Worm (Caenorhabditis elegans) whole organism, L4 larva: ENCODE measurements around the gene lmtr-3.

Experiments
- D1046.2 ChIP-seq: fragments of 200-800 bp; sonication (Bioruptor generic); IDR thresholded peaks from 2 replicates; pipeline ENCODE4 v1.3.6; 2022; ENCODE audit warnings: missing genetic modification characterization, missing compliant biosample characterization
- F10B5.3 ChIP-seq: sonication (generic microtip); optimal IDR thresholded peaks from 2 replicates; lab custom pipeline; 2016; ENCODE audit warnings: mild to moderate bottlenecking, missing genetic modification characterization, missing compliant biosample characterization
- T20F7.1 ChIP-seq: fragments of 200-800 bp; sonication (Bioruptor generic); optimal IDR thresholded peaks from 2 replicates; lab custom pipeline; 2018; ENCODE audit warnings: mild to moderate bottlenecking, missing genetic modification characterization, missing compliant biosample characterization
- ceh-44 ChIP-seq: fragments of 200-800 bp; sonication (Bioruptor generic); IDR thresholded peaks from 2 replicates; pipeline ENCODE4 v1.3.6; 2022; ENCODE audit warnings: missing genetic modification reagents, missing genetic modification characterization, missing compliant biosample characterization
- ces-1 ChIP-seq: fragments of 150-350 bp; sonication (generic microtip); optimal IDR thresholded peaks from 4 replicates; lab custom pipeline; 2014; ENCODE audit warnings: missing biosample characterization, missing genetic modification reagents, missing genetic modification characterization
- dmd-6 ChIP-seq: fragments of 200-800 bp; sonication (Bioruptor generic); IDR thresholded peaks from 2 replicates; pipeline ENCODE4 v1.3.6; 2022; ENCODE audit warnings: missing genetic modification reagents, missing genetic modification characterization, missing compliant biosample characterization
- gei-8 ChIP-seq: fragments of 200-800 bp; sonication (Bioruptor generic); optimal IDR thresholded peaks from 2 replicates; lab custom pipeline; 2018; ENCODE audit warnings: mild to moderate bottlenecking, missing genetic modification characterization, missing compliant biosample characterization
- nhr-237 ChIP-seq: sonication (generic microtip); optimal IDR thresholded peaks from 2 replicates; lab custom pipeline; 2017; ENCODE audit warnings: missing biosample characterization, missing genetic modification characterization
- nhr-42 ChIP-seq: fragments of 200-800 bp; sonication (Bioruptor generic); IDR thresholded peaks from 2 replicates; pipeline ENCODE4 v1.3.6; 2022; ENCODE audit warnings: missing genetic modification characterization, missing compliant biosample characterization
- nhr-76 ChIP-seq: fragments of 150-350 bp; optimal IDR thresholded peaks from 2 replicates; lab custom pipeline; 2014; ENCODE audit warnings: missing biosample characterization, missing genetic modification characterization
- zfp-3 ChIP-seq: fragments of 200-800 bp; sonication (Bioruptor generic); conservative IDR thresholded peaks from 2 replicates; pipeline ENCODE4 v1.3.6; 2022; ENCODE audit warnings: missing genetic modification reagents, missing genetic modification characterization, missing compliant biosample characterization

- no peak for TF ChIP-seq nhr-237 (tag; lab: Kevin White, UChicago)
- no peak for TF ChIP-seq D1046.2 (GFP tag; lab: Robert Waterston, UW)
- TF ChIP-seq nhr-42 (GFP tag; lab: Robert Waterston, UW), result no peak
- no peak for TF ChIP-seq ceh-44 (GFP tag; lab: Robert Waterston, UW)
- peak; percentile 43; the same call in 1 of the 2 replicates for TF ChIP-seq zfp-3 (GFP tag; lab: Robert Waterston, UW)
- no peak for TF ChIP-seq nhr-76 (tag; lab: Kevin White, UChicago)
- TF ChIP-seq T20F7.1 (GFP tag; lab: Kevin White, UChicago), result peak; percentile 65
- TF ChIP-seq gei-8, result peak; percentile 14
- TF ChIP-seq ces-1 (GFP tag; lab: Kevin White, UChicago), result no peak
- peak; percentile 52 for TF ChIP-seq dmd-6 (GFP tag; lab: Robert Waterston, UW)
- no peak for TF ChIP-seq F10B5.3 (tag; lab: Kevin White, UChicago)
These were observed 1.5 kb upstream of the lmtr-3 start, which contains the start of gene mboa-2 for ce11 chrV:11122466-11122865.
